Worm (Caenorhabditis elegans) whole organism, dauer: Measurements from ENCODE around the gene T27E4.7.

Experiments
- unc-62 ChIP-seq: sonication (generic microtip); optimal IDR thresholded peaks from 2 replicates; lab custom pipeline; 2017; ENCODE audit warnings: missing biosample characterization, missing genetic modification reagents, missing genetic modification characterization

T27E4.7 gene

DNA sequence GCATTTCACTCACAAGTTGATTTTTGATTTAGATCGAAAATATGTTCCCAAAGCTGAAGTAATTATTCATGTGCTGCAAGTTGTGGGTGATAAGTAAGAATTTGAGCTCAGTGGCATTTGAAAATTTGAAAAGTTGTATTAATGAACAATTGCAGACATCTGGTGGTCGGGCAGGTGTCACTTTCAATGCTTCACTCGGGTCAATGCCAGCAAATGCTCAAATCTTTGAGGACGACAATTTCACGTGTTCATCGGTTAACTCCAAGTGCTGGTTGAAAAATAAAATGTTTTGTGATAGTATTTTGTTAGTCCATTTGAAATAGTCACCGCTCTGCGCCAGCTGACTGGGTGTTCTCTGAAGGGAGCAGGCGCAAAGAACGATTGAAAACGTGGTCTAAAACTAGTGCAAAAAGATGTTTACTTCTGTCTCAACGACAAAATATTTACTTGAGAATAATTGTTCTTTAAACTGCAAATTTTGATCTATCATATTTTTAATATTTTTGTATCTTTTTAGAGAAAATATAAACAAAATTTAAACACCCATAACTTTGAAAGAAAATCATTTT lies 18.0 kb upstream of the T27E4.7 start:
- TF ChIP-seq unc-62 (GFP tag; lab: Kevin White, UChicago), result no peak

DNA sequence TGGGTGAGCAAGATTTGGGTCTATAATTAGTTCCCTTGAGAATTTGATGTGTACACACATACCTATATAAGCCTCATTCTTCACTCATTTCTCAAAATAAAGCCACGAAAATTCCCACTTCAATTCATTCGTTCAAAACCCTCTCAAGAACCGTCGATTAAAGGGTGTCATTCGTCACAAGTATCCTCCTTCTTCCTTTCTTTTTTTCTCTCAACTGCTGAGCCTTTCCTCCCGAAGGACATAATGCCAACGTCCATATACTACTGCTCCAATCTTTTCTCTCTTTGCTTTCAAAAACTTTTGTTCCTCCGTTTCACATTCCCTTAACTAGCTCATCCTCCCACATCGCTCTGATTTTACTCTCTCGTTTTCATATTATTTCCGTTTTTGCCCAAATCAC lies 16.1 kb upstream of the T27E4.7 start, which contains the start of gene T27E4.1:
T27E4.1 (plus strand) TSS at position 137 of the 400 bp plus-strand sequence.
- no peak for TF ChIP-seq unc-62 (GFP tag; lab: Kevin White, UChicago)

DNA sequence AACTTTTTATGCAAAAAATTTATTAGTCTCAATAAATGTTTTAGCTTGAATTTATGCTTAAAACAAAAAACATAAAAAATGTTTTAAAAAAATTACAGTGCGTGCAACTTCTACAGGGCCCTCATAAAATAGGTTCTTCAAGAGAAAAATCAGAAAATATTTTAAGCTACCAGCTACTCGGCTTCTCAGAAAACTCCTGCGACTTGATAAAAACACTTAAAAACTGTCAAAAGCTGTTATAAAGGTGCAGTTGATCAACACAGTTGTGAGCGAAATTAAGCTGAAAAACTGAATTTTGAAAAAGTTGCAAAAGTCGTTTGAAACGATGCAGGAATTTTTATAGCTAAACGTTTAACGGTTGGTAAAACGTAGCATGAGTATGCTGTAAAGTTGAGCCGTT lies 12.6 kb upstream of the T27E4.7 start:
- TF ChIP-seq unc-62 (GFP tag; lab: Kevin White, UChicago), result no peak

DNA sequence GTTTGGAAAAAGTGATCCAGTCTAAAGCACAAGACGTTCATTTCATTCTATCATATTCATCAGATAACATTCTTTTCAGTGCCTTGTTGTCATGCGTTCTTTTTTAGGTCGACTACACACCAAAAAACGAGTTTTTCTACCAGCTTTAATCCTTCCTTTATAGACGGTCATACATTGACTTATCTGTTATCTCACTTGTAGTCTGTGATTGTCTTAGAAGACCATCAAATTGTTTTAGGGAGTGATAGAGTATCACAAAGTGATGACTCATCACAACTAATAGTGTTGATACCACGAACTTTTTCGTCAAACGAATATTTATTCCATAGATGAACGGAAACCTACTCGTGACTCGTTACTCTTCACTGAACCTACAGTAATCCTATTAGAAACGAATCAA lies 9.7 kb upstream of the T27E4.7 start:
- TF ChIP-seq unc-62 (GFP tag; lab: Kevin White, UChicago), result no peak

DNA sequence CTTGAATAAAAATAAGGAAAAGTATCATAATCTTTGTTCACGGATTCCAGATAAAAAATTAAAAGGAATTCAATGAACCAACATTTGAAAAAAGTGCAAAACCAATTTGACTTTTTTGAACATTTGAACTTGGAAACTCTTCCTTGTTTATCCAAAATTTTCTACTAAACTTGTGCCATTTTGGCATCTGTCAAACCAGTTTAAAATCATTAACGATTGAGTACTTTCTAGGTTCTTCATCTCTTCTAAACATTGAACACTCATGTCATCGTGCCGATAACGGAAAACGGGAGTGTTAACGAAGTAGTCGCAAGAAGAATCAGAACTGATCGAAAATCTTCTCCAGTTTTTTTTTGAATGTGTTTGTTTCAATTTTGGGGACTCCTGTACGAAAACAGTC lies 8.1 kb upstream of the T27E4.7 start:
- TF ChIP-seq unc-62 (GFP tag; lab: Kevin White, UChicago), result no peak

DNA sequence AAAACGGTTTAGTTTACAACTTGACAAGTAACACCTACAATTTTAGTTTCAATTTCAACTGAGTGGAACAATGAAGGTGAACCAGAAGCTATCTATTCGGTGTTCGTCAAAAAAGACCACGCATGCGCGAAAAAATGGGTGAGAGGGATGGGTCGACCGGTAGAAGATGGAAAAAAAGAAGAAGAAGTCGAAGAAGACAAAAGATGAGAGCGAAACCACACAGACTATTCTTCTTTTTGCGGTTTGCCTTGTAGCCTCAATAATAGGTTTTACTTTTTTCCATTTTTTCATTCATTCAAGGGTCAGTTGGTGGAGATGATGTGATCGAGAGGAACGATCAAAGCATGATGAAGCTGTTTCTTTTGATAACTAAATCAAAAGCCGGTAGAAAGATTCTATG lies 6.2 kb upstream of the T27E4.7 start:
- TF ChIP-seq unc-62 (GFP tag; lab: Kevin White, UChicago), result no peak

DNA sequence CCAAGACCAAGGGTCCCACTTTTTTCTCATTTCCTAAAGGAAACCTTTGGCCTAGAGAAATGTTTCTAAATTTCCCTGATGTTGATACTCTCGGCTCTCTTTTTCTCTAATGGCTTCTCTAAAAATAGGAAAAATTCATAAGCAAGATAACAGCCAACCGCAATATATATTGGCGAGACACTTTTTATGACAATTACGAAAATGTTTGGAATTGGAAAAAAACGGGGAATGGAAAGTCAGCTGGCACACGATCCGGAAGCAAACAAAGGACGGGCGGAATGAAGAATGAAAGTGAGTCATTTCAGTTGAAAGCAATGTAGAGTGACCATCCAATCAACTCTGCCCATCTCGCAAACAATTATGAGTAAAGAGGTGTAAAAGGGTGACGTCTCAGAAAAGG lies 5.3 kb upstream of the T27E4.7 start:
- TF ChIP-seq unc-62 (GFP tag; lab: Kevin White, UChicago), result no peak

DNA sequence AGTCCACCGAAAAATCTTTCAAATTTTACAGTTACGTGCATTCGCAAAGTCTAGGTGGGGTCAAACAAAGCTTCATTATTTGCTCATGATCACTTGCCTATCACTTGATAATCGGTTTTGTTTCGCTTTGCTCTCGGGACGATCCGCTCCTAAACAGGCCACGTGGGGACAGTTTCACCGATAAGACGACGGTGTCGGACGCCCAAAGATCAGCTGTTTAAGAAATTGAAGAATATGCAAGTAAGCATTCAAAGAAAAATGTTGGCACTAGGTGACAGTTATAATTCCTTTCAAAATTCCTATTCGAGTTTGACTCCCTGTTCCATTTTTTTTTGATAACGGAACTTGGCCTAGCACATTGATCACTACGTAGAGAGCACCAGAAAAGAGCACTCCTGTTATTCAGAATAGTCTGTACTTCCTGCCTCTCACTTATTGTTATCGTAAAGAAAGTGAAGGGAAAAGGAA lies 3.9 kb upstream of the T27E4.7 start:
- TF ChIP-seq unc-62 (GFP tag; lab: Kevin White, UChicago), result no peak

DNA sequence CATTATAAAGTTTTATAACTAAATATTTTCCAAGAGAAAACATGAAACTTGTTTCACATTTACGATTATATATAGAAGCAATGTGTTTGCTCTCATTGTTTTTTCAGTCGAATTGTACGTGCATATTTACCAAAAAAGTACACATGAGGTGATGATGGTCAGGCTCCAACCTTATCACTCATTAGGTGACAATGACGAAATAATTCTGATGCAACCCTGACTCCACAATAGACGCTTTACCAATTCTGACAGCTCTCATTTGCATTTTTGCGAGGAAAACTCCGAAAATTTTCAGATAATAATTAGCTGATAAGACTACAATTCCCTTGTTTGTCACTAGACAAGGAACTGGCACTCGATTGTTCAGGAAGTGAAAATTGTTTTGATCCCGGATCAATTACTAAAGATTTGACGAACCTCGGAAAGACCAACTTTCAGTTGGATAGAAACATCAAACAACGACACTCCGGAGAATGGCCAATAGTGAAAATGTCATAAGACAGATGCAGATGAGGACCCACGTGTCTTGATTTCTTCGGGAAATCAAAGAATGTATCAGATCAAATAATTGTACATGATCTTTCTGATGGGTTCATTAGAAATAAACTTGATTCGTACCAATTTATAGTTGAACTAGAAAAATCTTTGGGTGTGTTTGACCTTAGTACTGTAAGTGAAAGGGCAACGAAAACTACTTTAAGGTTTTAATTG lies 2.8 kb upstream of the T27E4.7 start:
- TF ChIP-seq unc-62 (GFP tag; lab: Kevin White, UChicago), result no peak

DNA sequence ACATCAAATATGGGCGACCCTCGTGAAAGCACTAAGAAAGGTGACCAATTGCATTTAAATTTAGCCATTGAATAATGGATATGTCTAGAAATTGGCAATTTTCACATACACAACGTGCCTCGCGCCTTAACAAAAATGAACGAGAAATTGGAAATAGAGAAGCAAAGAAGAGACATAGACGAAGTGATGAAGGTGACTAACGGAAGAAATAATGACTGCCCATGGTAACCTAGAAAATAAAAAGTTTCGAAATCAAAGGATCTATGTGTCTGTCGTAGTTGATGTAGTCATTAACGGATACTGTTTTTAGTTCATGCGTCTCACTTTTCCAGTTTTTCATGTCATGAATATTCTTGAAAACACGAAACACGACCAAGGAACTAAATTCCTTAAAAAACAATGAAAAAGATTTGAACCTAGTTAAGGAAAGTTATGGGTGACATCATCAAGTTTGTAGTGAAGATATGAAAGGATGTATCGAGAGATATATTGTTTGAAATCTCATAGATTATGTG lies 2.0 kb upstream of the T27E4.7 start:
- TF ChIP-seq unc-62 (GFP tag; lab: Kevin White, UChicago), result no peak

DNA sequence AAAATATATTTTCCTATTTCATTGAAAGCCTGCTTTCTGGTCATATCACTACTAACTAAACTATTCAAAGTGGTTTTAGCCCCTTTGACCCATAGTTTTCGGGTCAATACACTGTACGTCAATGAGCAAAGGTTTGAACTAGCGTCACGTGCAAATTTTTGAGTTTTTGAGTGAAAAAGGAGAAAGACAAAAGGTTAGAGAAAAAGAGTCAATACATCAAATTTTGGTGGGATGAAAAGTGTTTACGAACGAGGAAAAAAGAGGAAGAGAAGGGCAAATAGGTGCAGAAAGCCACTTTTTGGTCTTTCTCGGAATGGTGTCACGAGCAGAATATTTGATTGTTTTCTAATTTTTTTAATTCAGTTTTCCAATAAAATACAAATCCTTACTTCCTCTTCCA lies 295 bp downstream of the T27E4.7 start:
- TF ChIP-seq unc-62 (GFP tag; lab: Kevin White, UChicago), result no peak

DNA sequence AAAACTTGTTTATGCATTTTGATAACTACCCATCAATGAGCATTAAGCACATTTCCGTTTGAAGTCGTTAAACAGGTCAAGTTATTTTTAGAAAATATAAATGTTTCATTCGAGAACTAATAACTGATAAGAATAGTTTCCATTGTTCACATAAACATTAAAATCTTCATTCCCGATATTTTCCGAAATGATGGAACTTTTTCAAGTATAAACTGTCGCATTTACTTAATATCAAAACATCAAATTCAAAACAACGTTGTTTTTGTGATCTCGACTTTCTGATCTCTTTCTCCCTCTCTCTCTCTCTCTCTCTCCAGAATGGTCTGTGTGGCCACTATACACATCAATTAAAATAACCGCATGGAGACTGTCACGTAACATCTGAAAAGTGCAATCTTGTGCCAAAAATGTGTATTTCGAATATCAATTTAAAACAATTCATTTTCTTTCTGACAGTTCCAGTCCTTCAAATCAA lies 1.7 kb downstream of the T27E4.7 start:
- TF ChIP-seq unc-62 (GFP tag; lab: Kevin White, UChicago), result no peak

DNA sequence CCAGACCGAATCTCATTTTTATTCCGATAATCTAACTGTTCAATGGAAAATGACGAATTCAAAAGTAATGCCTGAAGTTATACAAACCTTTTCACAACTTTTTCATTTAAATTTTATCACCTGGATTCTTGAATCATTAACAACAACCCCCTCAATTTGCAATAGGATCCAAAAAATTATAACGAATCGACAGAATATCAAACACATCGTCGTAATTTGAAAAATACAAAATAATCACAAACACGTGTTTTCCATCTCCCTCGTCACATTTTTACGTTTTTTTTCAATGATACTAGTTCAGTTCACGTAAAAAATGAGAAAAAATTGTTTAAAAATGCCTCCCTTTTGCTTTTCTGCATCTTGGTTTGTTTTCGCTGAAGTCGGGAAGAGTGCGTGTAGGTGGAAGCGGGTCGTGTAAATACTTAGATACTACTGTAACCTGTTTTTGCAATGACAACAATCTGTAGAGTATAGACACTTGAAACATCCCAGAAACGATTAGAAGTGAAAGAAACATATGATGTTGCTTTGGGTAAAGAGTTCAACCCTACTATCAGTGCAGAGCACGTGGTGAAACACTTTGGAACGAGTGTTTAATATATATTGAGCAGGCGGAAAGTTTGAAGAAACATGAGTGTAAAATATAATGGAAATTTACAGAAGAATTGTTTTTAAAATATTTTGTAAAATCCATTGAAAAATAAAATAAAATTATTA lies 2.6 kb downstream of the T27E4.7 start, which contains the start of gene oac-50:
oac-50 (minus strand) TSS at position 219 of the 717 bp plus-strand sequence.
- TF ChIP-seq unc-62 (GFP tag; lab: Kevin White, UChicago), result no peak

DNA sequence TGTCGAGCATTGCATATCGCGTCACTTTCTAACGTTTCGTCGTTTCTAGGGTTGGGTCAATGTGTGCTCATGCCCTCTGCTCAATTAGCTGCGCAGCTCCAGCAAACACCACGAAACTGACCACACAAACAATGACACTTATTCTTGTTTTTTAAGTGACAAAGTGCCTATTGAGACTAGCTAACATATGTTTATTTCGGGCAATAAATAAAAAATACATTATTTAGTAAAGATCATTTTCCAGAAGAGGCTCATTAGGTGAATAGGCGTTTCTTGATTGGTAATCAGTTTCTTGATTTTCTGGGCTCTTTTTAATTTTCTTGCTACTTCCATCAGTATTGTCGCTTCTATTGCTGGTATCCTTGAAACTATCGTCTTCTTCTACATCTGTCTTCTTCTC lies 6.4 kb downstream of the T27E4.7 start, which contains the start of gene T27E4.5:
T27E4.5 (minus strand) TSS at position 101 of the 400 bp plus-strand sequence.
- no peak for TF ChIP-seq unc-62 (GFP tag; lab: Kevin White, UChicago)

DNA sequence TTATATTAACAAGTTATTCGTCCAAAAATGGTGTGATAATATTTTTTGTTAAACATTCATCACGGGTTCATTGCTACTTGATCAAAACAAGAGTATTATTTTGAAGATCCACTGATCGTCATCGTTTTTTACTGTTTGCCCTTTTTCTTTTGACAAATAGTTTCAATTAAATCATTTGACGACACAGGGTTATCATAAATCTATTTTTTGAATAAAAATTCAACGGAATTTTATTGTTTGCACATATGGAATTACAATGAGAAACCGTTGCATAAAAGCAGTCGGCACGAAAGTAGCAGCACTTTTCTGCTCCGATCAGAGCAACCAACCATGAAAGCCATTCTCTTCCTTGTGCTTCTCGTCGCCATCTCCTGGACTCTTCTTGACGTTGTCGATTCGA lies 8.4 kb downstream of the T27E4.7 start, which contains the start of gene fip-2:
fip-2 (plus strand) TSS at position 301 of the 400 bp plus-strand sequence.
- TF ChIP-seq unc-62 (GFP tag; lab: Kevin White, UChicago), result no peak

DNA sequence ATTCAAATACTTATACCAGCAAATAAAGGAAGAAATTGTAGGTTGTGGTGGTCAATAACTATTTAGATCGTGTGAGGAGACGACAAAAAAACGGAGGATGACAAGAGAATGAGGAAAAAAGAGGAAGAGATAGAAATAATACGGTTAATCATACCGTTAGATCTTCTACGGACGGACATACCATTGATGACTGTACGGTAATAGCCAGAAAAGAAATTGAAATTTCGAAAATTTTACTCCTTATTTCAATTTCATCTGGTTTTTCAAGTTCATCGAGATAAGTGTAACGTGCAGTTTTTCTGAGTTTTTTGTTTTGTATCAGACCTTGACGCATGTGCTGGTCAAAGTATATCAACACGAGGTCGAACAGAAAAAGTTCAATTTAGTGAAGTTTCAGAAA lies 10.2 kb downstream of the T27E4.7 start:
- TF ChIP-seq unc-62 (GFP tag; lab: Kevin White, UChicago), result no peak
